Worm (Caenorhabditis elegans): ENCODE data around the gene T28D6.7.
A peak's percentile ranks its signal among the peaks of the same experiment; 100 is the strongest.

T28D6.7 gene

ce11 chrIII:11317164-11317620, 29.1 kb downstream of the T28D6.7 start, which contains the start of gene mcm-10 (continued):
- TF ChIP-seq ctbp-1 (GFP tag; IDR thresholded peaks at IDR 0.05) = peak; percentile 72
- TF ChIP-seq pqm-1 (tag; optimal IDR thresholded peaks at IDR 0.05) = no peak
- peak; percentile 71; the same call in 1 of the 2 replicates for TF ChIP-seq ceh-44 (GFP tag; IDR thresholded peaks at IDR 0.05)
- TF ChIP-seq T20F7.1 (GFP tag; optimal IDR thresholded peaks at IDR 0.05) = no peak
- no peak for TF ChIP-seq mdl-1 (tag; optimal IDR thresholded peaks at IDR 0.05)
- 0 out of 2 replicates have a peak, but pooled peaks have one; percentile 49 for TF ChIP-seq egl-43 (GFP tag; IDR thresholded peaks at IDR 0.05)

- TF ChIP-seq madf-5 (GFP tag; IDR thresholded peaks at IDR 0.05) (no peak), ces-1 (GFP tag; optimal IDR thresholded peaks at IDR 0.05) (no peak), F49E8.2 (tag; optimal IDR thresholded peaks at IDR 0.05; ENCODE audit: borderline replicate concordance) (no peak), mes-2 (tag; optimal IDR thresholded peaks at IDR 0.05; ENCODE audit: poor library complexity, severe bottlenecking) (no peak), unc-39 (tag; optimal IDR thresholded peaks at IDR 0.05) (no peak), T26A8.4 (GFP tag; IDR thresholded peaks at IDR 0.05) (no peak), dmd-6 (GFP tag; IDR thresholded peaks at IDR 0.05) (no peak), ceh-28 (tag; optimal IDR thresholded peaks at IDR 0.05) (no peak), lin-15B (tag; optimal IDR thresholded peaks at IDR 0.05) (no peak), mdl-1 (tag; optimal IDR thresholded peaks at IDR 0.05) (no peak), mdt-29 (GFP tag; IDR thresholded peaks at IDR 0.05) (no peak), egl-43 (GFP tag; IDR thresholded peaks at IDR 0.05) (no peak), spr-3 (GFP tag; optimal IDR thresholded peaks at IDR 0.05) (no peak), gei-8 (GFP tag; optimal IDR thresholded peaks at IDR 0.05) (no peak), jun-1 (tag; optimal IDR thresholded peaks at IDR 0.05) (no peak)
Measured at ce11 chrIII:11311466-11311865, 34.8 kb downstream of the T28D6.7 start, which contains the start of gene rab-35. TSS of gene rab-35 (minus strand) at chrIII:11311566.
